Fruit fly (Drosophila melanogaster): Measurements from ENCODE around the gene CG42676.
A peak's percentile ranks its signal among the peaks of the same experiment; 100 is the strongest.

DNA sequence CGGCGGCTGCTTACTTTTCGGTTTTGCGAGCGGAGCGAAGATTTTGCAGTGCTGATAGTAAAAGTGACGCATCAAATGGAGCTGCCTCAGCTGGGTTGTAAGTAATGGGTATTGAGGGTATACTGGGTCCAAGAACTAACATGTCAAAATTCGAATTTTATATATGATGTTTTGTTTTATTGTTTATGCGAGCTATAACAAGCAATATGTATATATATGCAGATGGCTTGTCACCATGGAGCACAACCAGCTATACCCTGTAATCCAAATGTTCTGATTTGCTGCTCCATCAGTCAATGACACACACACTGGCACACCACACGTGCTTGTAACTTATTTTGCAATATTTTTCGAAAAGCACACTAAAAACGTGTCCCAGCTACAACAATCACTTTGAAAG, 26.6 kb downstream of the CG42676 start:
- no peak for TF ChIP-seq CG8478 (optimal IDR thresholded peaks at IDR 0.05)
- TF ChIP-seq EcR (GFP tag; optimal IDR thresholded peaks at IDR 0.05), result no peak
- TF ChIP-seq pan (optimal IDR thresholded peaks at IDR 0.05), result peak; percentile 65
- TF ChIP-seq usp (GFP tag; optimal IDR thresholded peaks at IDR 0.05), result no peak
